Fruit fly (Drosophila melanogaster): ENCODE measurements around the gene CG31191.

CG31191 gene

DNA sequence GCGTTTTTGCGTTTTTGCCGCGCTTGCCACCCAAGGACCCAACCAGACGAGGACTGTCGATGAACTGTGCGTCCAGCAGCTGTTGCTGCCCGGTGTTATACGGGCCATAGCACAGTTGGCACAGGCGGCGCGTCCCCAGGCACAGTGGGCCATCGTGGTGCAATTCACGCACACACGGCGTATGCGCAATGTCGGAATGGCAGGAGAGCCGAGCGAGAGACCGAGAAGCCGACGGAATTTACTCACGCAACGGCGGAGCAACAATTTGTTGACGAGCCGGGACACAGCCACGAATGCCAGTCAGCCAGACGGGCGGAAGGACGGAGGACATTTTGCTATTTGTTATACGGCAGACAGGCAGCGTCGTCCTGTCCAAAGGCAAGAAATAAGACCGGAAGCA is at the start of gene CG31191:
Gene CG31191 (minus strand): TSS at position 68 of the 400 bp plus-strand sequence.
- no peak for TF ChIP-seq Crg-1 (GFP tag; optimal IDR thresholded peaks at IDR 0.05)
- TF ChIP-seq CG33017 (tag; optimal IDR thresholded peaks at IDR 0.05): no peak
- no peak for TF ChIP-seq tj (GFP tag; optimal IDR thresholded peaks at IDR 0.05)
- TF ChIP-seq CG14711 (tag; optimal IDR thresholded peaks at IDR 0.05): no peak
- no peak for TF ChIP-seq CG5204 (GFP tag; optimal IDR thresholded peaks at IDR 0.05)
- no peak for TF ChIP-seq kay (GFP tag; ENCODE audit: borderline replicate concordance)
- no peak for TF ChIP-seq ovo (GFP tag; optimal IDR thresholded peaks at IDR 0.05)
- TF ChIP-seq toe (GFP tag; optimal IDR thresholded peaks at IDR 0.05): no peak
- TF ChIP-seq CG1620 (GFP tag; optimal IDR thresholded peaks at IDR 0.05): no peak
- no peak for TF ChIP-seq cnc (optimal IDR thresholded peaks at IDR 0.05)
- TF ChIP-seq CG7045 (GFP tag; optimal IDR thresholded peaks at IDR 0.05): no peak

DNA sequence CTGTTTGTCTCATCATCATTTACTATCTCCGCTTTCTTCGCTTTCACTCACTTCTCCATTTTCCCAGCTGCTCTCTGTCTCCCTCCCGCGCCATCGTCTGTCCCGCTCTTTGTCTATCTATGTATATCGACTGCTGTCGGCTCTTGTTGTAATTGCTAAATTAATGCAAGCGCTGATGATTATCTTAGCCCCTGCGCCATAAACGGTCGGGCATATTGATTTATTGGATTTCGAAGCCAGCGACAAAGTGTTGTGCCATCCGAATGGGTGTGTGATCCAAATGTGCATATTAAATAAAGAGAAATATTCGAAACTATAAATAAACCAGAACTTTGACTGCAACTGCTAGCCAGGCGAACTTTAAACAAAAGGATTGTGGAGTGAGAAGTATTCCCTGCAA is 45.1 kb upstream of the CG31191 start:
- TF ChIP-seq ovo (GFP tag; optimal IDR thresholded peaks at IDR 0.05) (no peak), CG1620 (GFP tag; optimal IDR thresholded peaks at IDR 0.05) (no peak), pad (GFP tag; optimal IDR thresholded peaks at IDR 0.05) (no peak), toe (GFP tag; optimal IDR thresholded peaks at IDR 0.05) (no peak), cnc (optimal IDR thresholded peaks at IDR 0.05) (no peak), Clk (GFP tag; optimal IDR thresholded peaks at IDR 0.05) (no peak), CG12768 (GFP tag; optimal IDR thresholded peaks at IDR 0.05) (no peak), Crg-1 (GFP tag; optimal IDR thresholded peaks at IDR 0.05) (no peak), tj (GFP tag; optimal IDR thresholded peaks at IDR 0.05) (no peak), CG7045 (GFP tag; optimal IDR thresholded peaks at IDR 0.05) (no peak), Mnt (GFP tag; optimal IDR thresholded peaks at IDR 0.05) (no peak), bab1 (GFP tag; optimal IDR thresholded peaks at IDR 0.05) (no peak), kay (GFP tag; ENCODE audit: borderline replicate concordance) (no peak), cic (GFP tag; optimal IDR thresholded peaks at IDR 0.05) (no peak), CG33017 (tag; optimal IDR thresholded peaks at IDR 0.05) (no peak), CG14711 (tag; optimal IDR thresholded peaks at IDR 0.05) (no peak)

DNA sequence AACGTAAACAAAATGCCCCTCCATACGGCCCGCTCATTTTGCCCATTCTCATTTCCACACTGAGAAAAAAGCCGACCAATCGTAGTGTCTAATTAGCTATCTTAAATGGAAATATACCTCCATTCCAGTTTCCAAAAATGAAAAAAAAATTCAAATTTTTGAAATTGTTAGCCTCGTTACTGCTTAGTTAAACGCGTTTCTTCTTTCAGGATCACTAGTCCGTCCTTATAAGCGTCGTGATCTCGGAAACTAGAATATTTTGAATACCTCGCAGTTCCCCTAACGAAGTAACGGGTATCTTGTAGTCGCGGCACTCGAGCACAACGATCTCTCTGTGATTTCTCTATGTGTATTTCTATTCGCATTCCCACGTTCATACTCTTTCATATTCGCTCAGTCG is 44.3 kb upstream of the CG31191 start:
- TF ChIP-seq CG1620 (GFP tag; optimal IDR thresholded peaks at IDR 0.05) (peak; percentile 30), toe (GFP tag; optimal IDR thresholded peaks at IDR 0.05) (peak; percentile 5), CG7045 (GFP tag; optimal IDR thresholded peaks at IDR 0.05) (no peak), cic (GFP tag; optimal IDR thresholded peaks at IDR 0.05) (no peak), CG7101 (tag; optimal IDR thresholded peaks at IDR 0.05) (peak; percentile 19), Crg-1 (GFP tag; optimal IDR thresholded peaks at IDR 0.05) (no peak), pad (GFP tag; optimal IDR thresholded peaks at IDR 0.05) (peak; percentile 99), CG11617 (GFP tag; optimal IDR thresholded peaks at IDR 0.05) (peak; percentile 26), bab1 (GFP tag; optimal IDR thresholded peaks at IDR 0.05) (peak; percentile 30), CG33017 (tag; optimal IDR thresholded peaks at IDR 0.05) (no peak), ovo (GFP tag; optimal IDR thresholded peaks at IDR 0.05) (peak; percentile 37), CG14711 (tag; optimal IDR thresholded peaks at IDR 0.05) (no peak), tj (GFP tag; optimal IDR thresholded peaks at IDR 0.05) (no peak), cnc (optimal IDR thresholded peaks at IDR 0.05) (no peak), CG5204 (GFP tag; optimal IDR thresholded peaks at IDR 0.05) (peak; percentile 36), kay (GFP tag; ENCODE audit: borderline replicate concordance) (no peak), CG12768 (GFP tag; optimal IDR thresholded peaks at IDR 0.05) (no peak), Hr96 (GFP tag; optimal IDR thresholded peaks at IDR 0.05) (peak; percentile 25)

DNA sequence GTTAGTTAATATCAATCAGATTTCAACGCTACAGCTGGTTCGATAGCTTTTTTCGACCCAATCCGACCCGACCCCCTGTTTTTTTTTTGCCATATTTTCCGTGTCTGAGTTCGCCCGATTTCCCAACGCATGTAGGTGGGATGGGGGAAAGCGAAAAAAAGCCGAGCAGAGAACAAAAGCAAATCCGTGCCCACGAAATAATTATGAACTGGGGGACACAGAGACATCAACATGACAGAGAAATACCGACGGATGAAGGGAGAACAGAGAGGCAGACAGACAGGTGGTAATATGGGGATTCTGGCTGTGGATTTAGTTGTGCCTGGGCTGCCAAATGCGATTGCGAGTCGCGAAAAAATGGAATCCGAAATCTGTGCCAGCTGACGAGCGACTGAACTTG is 43.7 kb upstream of the CG31191 start:
- TF ChIP-seq Mnt (GFP tag; optimal IDR thresholded peaks at IDR 0.05): no peak

DNA sequence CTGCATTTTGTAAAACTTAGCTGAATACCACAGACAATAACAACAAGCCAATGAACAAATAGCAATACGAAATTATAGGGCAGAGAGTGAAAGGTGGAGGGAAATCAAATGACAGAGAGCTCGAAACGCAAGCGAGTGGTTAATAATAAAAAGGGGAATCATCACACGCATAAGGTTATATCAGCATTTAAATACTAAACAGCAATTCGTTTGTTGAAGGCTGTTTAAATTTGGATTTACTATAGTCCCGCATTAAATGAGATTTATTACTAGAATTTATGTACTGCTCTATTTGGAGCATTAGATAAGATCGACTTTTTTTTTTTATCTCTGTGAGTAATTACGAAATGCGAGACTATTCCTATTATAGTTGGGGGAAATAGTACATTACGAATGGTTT is 43.2 kb upstream of the CG31191 start:
- TF ChIP-seq CG14711 (tag; optimal IDR thresholded peaks at IDR 0.05): no peak

DNA sequence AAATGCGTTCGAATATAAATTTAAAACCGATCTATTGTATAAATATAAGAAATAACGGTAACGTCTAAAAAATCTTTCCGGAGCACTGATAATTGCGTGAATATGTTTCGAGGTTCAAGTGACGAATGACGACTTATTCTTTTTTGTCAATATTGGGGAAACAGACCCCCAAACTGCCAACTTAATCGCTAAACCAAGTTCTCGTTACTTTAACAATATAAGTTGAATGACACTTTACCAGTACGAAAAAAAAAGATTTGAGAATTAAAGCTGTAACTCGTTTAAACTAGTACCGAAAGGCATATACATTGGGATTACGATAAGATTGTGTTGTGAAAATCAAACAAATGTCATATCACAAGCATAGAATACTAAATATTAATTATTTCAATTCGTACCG is 42.5 kb upstream of the CG31191 start, which contains the start of gene CG43446:
Gene CG43446 (minus strand): TSS at position 101 of the 400 bp plus-strand sequence.
- TF ChIP-seq cic (GFP tag; optimal IDR thresholded peaks at IDR 0.05) (no peak), CG5204 (GFP tag; optimal IDR thresholded peaks at IDR 0.05) (no peak), CG1620 (GFP tag; optimal IDR thresholded peaks at IDR 0.05) (no peak), CG33017 (tag; optimal IDR thresholded peaks at IDR 0.05) (no peak), CG14711 (tag; optimal IDR thresholded peaks at IDR 0.05) (no peak), Clk (GFP tag; optimal IDR thresholded peaks at IDR 0.05) (no peak), CG7045 (GFP tag; optimal IDR thresholded peaks at IDR 0.05) (no peak), CG7101 (tag; optimal IDR thresholded peaks at IDR 0.05) (no peak), ovo (GFP tag; optimal IDR thresholded peaks at IDR 0.05) (no peak), bab1 (GFP tag; optimal IDR thresholded peaks at IDR 0.05) (no peak), CG12768 (GFP tag; optimal IDR thresholded peaks at IDR 0.05) (no peak), kay (GFP tag; ENCODE audit: borderline replicate concordance) (no peak), Hr96 (GFP tag; optimal IDR thresholded peaks at IDR 0.05) (no peak), cnc (optimal IDR thresholded peaks at IDR 0.05) (no peak), pad (GFP tag; optimal IDR thresholded peaks at IDR 0.05) (no peak), Mnt (GFP tag; optimal IDR thresholded peaks at IDR 0.05) (no peak), toe (GFP tag; optimal IDR thresholded peaks at IDR 0.05) (no peak)

DNA sequence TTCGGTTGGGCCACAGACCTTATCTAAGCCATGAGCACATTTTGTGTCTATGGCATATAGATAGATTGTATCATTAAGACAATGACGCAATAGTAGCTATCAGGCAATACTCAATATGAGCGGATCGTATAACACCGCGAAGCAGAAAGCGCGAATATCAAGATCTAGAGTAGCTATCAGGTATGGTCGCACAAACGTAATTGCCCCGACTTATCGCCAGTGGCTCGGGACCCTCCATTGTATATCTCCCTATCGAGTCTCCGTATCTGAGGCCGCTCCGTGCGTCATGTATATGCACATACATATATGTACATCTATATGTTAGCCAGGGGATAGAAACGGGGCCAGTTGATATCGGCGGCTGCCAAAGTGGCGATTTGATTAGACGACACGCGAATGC is 40.3 kb upstream of the CG31191 start:
- TF ChIP-seq kay (GFP tag; ENCODE audit: borderline replicate concordance) (peak; percentile 95), Crg-1 (GFP tag; optimal IDR thresholded peaks at IDR 0.05) (no peak), Mnt (GFP tag; optimal IDR thresholded peaks at IDR 0.05) (peak; percentile 2), cic (GFP tag; optimal IDR thresholded peaks at IDR 0.05) (peak; percentile 64), cnc (optimal IDR thresholded peaks at IDR 0.05) (no peak), bab1 (GFP tag; optimal IDR thresholded peaks at IDR 0.05) (no peak), CG12768 (GFP tag; optimal IDR thresholded peaks at IDR 0.05) (no peak)
